Worm (Caenorhabditis elegans): ENCODE measurements around the gene T10B9.14.

T10B9.14 gene

ce11 chrII:9764696-9765095 lies 17.5 kb downstream of the T10B9.14 start:
- TF ChIP-seq ztf-3 (GFP tag; optimal IDR thresholded peaks at IDR 0.05) = no peak
- TF ChIP-seq egl-44 (GFP tag; IDR thresholded peaks at IDR 0.05) = no peak
- no peak for TF ChIP-seq egl-18 (GFP tag; IDR thresholded peaks at IDR 0.05)
- TF ChIP-seq madf-10 (tag; optimal IDR thresholded peaks at IDR 0.05) = no peak

- TF ChIP-seq Y95B8A.8 (GFP tag; IDR thresholded peaks at IDR 0.05) = no peak
- no peak for TF ChIP-seq repo-1 (tag; optimal IDR thresholded peaks at IDR 0.05)
- TF ChIP-seq B0035.1 (tag; optimal IDR thresholded peaks at IDR 0.05) = no peak
- TF ChIP-seq lsy-27 (tag; optimal IDR thresholded peaks at IDR 0.05; ENCODE audit: borderline replicate concordance, insufficient read depth) = no peak
- no peak for TF ChIP-seq madf-10 (tag; optimal IDR thresholded peaks at IDR 0.05)
- no peak for TF ChIP-seq hlh-26 (GFP tag; conservative IDR thresholded peaks at IDR 0.05)
- no peak for TF ChIP-seq egl-18 (GFP tag; IDR thresholded peaks at IDR 0.05)
- no peak for TF ChIP-seq attf-6 (GFP tag; IDR thresholded peaks at IDR 0.05)
- no peak for TF ChIP-seq efl-1 (GFP tag; optimal IDR thresholded peaks at IDR 0.05)
- no peak for TF ChIP-seq ZK185.1 (tag; optimal IDR thresholded peaks at IDR 0.05; ENCODE audit: poor library complexity, severe bottlenecking)
- no peak for TF ChIP-seq him-1 (tag; optimal IDR thresholded peaks at IDR 0.05)
- TF ChIP-seq attf-5 (GFP tag; optimal IDR thresholded peaks at IDR 0.05) = no peak
- no peak for TF ChIP-seq snpc-1.1 (tag; optimal IDR thresholded peaks at IDR 0.05; ENCODE audit: insufficient read depth)
- no peak for TF ChIP-seq egl-44 (GFP tag; IDR thresholded peaks at IDR 0.05)
- no peak for TF ChIP-seq let-526 (GFP tag; IDR thresholded peaks at IDR 0.05)
- TF ChIP-seq egrh-3 (GFP tag; IDR thresholded peaks at IDR 0.05) = no peak
- no peak for TF ChIP-seq fkh-3 (tag; optimal IDR thresholded peaks at IDR 0.05)
- no peak for TF ChIP-seq hsf-1 (GFP tag; IDR thresholded peaks at IDR 0.05)
- no peak for TF ChIP-seq F57C9.4 (tag; optimal IDR thresholded peaks at IDR 0.05)
- no peak for TF ChIP-seq cebp-1 (GFP tag; IDR thresholded peaks at IDR 0.05)
- no peak for TF ChIP-seq cebp-1 (tag; optimal IDR thresholded peaks at IDR 0.05)
Observed at ce11 chrII:9759382-9759781, 22.9 kb downstream of the T10B9.14 start.

- TF ChIP-seq Y56A3A.18 (GFP tag; IDR thresholded peaks at IDR 0.05) (no peak), Y67H2A.10 (GFP tag; conservative IDR thresholded peaks at IDR 0.05) (no peak), ZK185.1 (tag; optimal IDR thresholded peaks at IDR 0.05; ENCODE audit: poor library complexity, severe bottlenecking) (no peak), nhr-80 (tag; optimal IDR thresholded peaks at IDR 0.05) (no peak), dpl-1 (GFP tag; optimal IDR thresholded peaks at IDR 0.05) (no peak), somi-1 (GFP tag; optimal IDR thresholded peaks at IDR 0.05) (no peak), nhr-179 (tag; optimal IDR thresholded peaks at IDR 0.05) (no peak), aptf-2 (GFP tag; conservative IDR thresholded peaks at IDR 0.05) (no peak), hlh-26 (GFP tag; conservative IDR thresholded peaks at IDR 0.05) (no peak), tbp1 (GFP tag; optimal IDR thresholded peaks at IDR 0.05) (no peak), hmg-20 (GFP tag; IDR thresholded peaks at IDR 0.05) (no peak), F55B11.4 (tag; optimal IDR thresholded peaks at IDR 0.05; ENCODE audit: borderline replicate concordance, insufficient read depth) (no peak), Y53F4B.3 (GFP tag; IDR thresholded peaks at IDR 0.05) (no peak), egl-18 (GFP tag; IDR thresholded peaks at IDR 0.05) (no peak), F49E8.2 (tag; optimal IDR thresholded peaks at IDR 0.05; ENCODE audit: insufficient read depth) (no peak), aptf-3 (GFP tag; IDR thresholded peaks at IDR 0.05) (no peak), tlf-1 (GFP tag; optimal IDR thresholded peaks at IDR 0.05) (no peak), lag-1 (GFP tag; IDR thresholded peaks at IDR 0.05) (no peak), ztf-3 (GFP tag; optimal IDR thresholded peaks at IDR 0.05) (no peak), Y79H2A.3 (GFP tag; conservative IDR thresholded peaks at IDR 0.05) (no peak)
Observed at ce11 chrII:9757651-9758282, 24.5 kb downstream of the T10B9.14 start, which contains the start of gene shk-1. TSS of gene shk-1 (plus strand) at chrII:9758232.

Measured in whole organism, young adult.